Worm (Caenorhabditis elegans) whole organism, L1 larva: ENCODE measurements around the gene R08C7.11.

Source experiments
- C34B4.2 ChIP-seq: sonication (generic microtip); optimal IDR thresholded peaks from 2 replicates; lab custom pipeline; 2017; ENCODE audit warnings: mild to moderate bottlenecking, missing genetic modification characterization, missing compliant biosample characterization
- F16B12.6 ChIP-seq: fragments of 150-350 bp; optimal IDR thresholded peaks from 2 replicates; lab custom pipeline; 2014; ENCODE audit warnings: missing biosample characterization, missing genetic modification characterization
- aha-1 ChIP-seq: fragments of 150-350 bp; optimal IDR thresholded peaks from 2 replicates; lab custom pipeline; 2014; ENCODE audit warnings: missing biosample characterization, missing genetic modification characterization
- alr-1 ChIP-seq: fragments of 200-800 bp; sonication (Bioruptor generic); optimal IDR thresholded peaks from 2 replicates; lab custom pipeline; 2018; ENCODE audit warnings: borderline replicate concordance, mild to moderate bottlenecking, missing genetic modification characterization, missing compliant biosample characterization
- aly-2 ChIP-seq: fragments of 150-350 bp; optimal IDR thresholded peaks from 2 replicates; lab custom pipeline; 2014; ENCODE audit warnings: missing biosample characterization, missing genetic modification characterization
- ama-1 ChIP-seq: fragments of 150-350 bp; optimal IDR thresholded peaks from 2 replicates; lab custom pipeline; 2014
- ceh-63 ChIP-seq: fragments of 200-800 bp; sonication (Bioruptor generic); optimal IDR thresholded peaks from 2 replicates; lab custom pipeline; 2018; ENCODE audit warnings: mild to moderate bottlenecking, missing genetic modification characterization, missing compliant biosample characterization
- ceh-82 ChIP-seq, 3 experiments: fragments of 150-350 bp in 1 of 3; sonication (generic microtip) in 2 of 3; optimal IDR thresholded peaks; 2 replicates each; lab custom pipeline; 2014 to 2017; ENCODE audit warnings: missing biosample characterization in 3 of 3, missing genetic modification characterization in 3 of 3
- efl-1 ChIP-seq, 4 experiments: fragments of 150-350 bp; optimal IDR thresholded peaks in 3 of 4; peaks in 1 of 4; 1 replicate in 1 of 4; 2 replicates in 3 of 4; lab custom pipeline; 2014; ENCODE audit warnings: missing biosample characterization in 2 of 4, missing genetic modification characterization in 2 of 4, missing genetic modification reagents in 2 of 4
- efl-3 ChIP-seq: fragments of 200-800 bp; sonication (Bioruptor generic); optimal IDR thresholded peaks from 2 replicates; lab custom pipeline; 2018; ENCODE audit warnings: mild to moderate bottlenecking, missing genetic modification characterization, missing compliant biosample characterization
- egl-13 ChIP-seq: sonication (generic microtip); optimal IDR thresholded peaks from 2 replicates; lab custom pipeline; 2016; ENCODE audit warnings: missing genotype, missing genetic modification reagents, missing genetic modification characterization, missing compliant biosample characterization
- egl-27 ChIP-seq, 2 experiments: fragments of 150-350 bp in 1 of 2; sonication (generic microtip); optimal IDR thresholded peaks; 3 replicates each; lab custom pipeline; 2017 to 2018; ENCODE audit warnings: missing biosample characterization in 2 of 2, missing genetic modification characterization in 2 of 2, missing genetic modification reagents in 2 of 2
- elt-3 ChIP-seq, 6 experiments: fragments of 150-350 bp in 1 of 6; sonication (generic microtip); optimal IDR thresholded peaks; 2 replicates each; lab custom pipeline; 2017 to 2018; ENCODE audit warnings: missing biosample characterization in 6 of 6, missing genetic modification characterization in 6 of 6, inconsistent platforms in 1 of 6
- ets-5 ChIP-seq: fragments of 200-800 bp; sonication (Bioruptor generic); IDR thresholded peaks from 2 replicates; pipeline ENCODE4 v1.3.6; 2022; ENCODE audit warnings: missing genetic modification characterization, missing compliant biosample characterization
- fkh-4 ChIP-seq: sonication (generic microtip); optimal IDR thresholded peaks from 2 replicates; lab custom pipeline; 2016; ENCODE audit warnings: missing compliant biosample characterization, missing genetic modification characterization, borderline replicate concordance
- fkh-8 ChIP-seq: sonication (generic microtip); optimal IDR thresholded peaks from 2 replicates; lab custom pipeline; 2016; ENCODE audit warnings: mild to moderate bottlenecking, missing genetic modification characterization, missing compliant biosample characterization
- grh-1 ChIP-seq: fragments of 200-800 bp; sonication (Bioruptor generic); IDR thresholded peaks from 2 replicates; pipeline ENCODE4 v1.3.6; 2022; ENCODE audit warnings: missing genetic modification reagents, missing genetic modification characterization, missing compliant biosample characterization
- hlh-17 ChIP-seq: fragments of 200-800 bp; sonication (Bioruptor generic); optimal IDR thresholded peaks from 2 replicates; lab custom pipeline; 2018; ENCODE audit warnings: missing genetic modification characterization, mild to moderate bottlenecking, missing compliant biosample characterization, moderate library complexity, borderline replicate concordance
- hlh-4 ChIP-seq: sonication (generic microtip); optimal IDR thresholded peaks from 2 replicates; lab custom pipeline; 2016; ENCODE audit warnings: mild to moderate bottlenecking, missing genetic modification characterization, missing compliant biosample characterization
- hpl-2 ChIP-seq: fragments of 150-350 bp; optimal IDR thresholded peaks from 2 replicates; lab custom pipeline; 2014; ENCODE audit warnings: missing biosample characterization, missing genetic modification reagents, missing genetic modification characterization
- irx-1 ChIP-seq: sonication (generic microtip); optimal IDR thresholded peaks from 2 replicates; lab custom pipeline; 2016; ENCODE audit warnings: missing genetic modification characterization, missing compliant biosample characterization
- isw-1 ChIP-seq: fragments of 200-800 bp; sonication (Bioruptor generic); IDR thresholded peaks from 2 replicates; pipeline ENCODE4 v1.3.6; 2022; ENCODE audit warnings: missing genetic modification characterization, missing compliant biosample characterization
- jun-1 ChIP-seq: fragments of 150-350 bp; optimal IDR thresholded peaks from 2 replicates; lab custom pipeline; 2014; ENCODE audit warnings: missing biosample characterization, missing genetic modification reagents, missing genetic modification characterization
- lin-14 ChIP-seq: fragments of 200-800 bp; sonication (Bioruptor generic); optimal IDR thresholded peaks from 2 replicates; lab custom pipeline; 2018; ENCODE audit warnings: mild to moderate bottlenecking, missing genetic modification characterization, moderate library complexity, missing compliant biosample characterization
- lin-15B ChIP-seq: fragments of 150-350 bp; sonication (generic microtip); optimal IDR thresholded peaks from 3 replicates; lab custom pipeline; 2014; ENCODE audit warnings: missing biosample characterization, missing genetic modification characterization
- lin-35 ChIP-seq, 2 experiments: fragments of 150-350 bp; optimal IDR thresholded peaks; 2 replicates each; lab custom pipeline; 2014; ENCODE audit warnings: missing biosample characterization in 2 of 2, missing genetic modification characterization in 2 of 2, missing genetic modification reagents in 2 of 2
- lin-39 ChIP-seq: fragments of 150-350 bp; optimal IDR thresholded peaks from 2 replicates; lab custom pipeline; 2014; ENCODE audit warnings: missing biosample characterization, missing genetic modification reagents, missing genetic modification characterization
- lsy-2 ChIP-seq, 2 experiments: fragments of 150-350 bp; optimal IDR thresholded peaks; 2 replicates each; lab custom pipeline; 2014; ENCODE audit warnings: missing biosample characterization in 2 of 2, missing genetic modification characterization in 2 of 2
- mab-9 ChIP-seq: fragments of 200-800 bp; sonication (Bioruptor generic); IDR thresholded peaks from 2 replicates; pipeline ENCODE4 v1.3.6; 2022; ENCODE audit warnings: missing genetic modification reagents, missing genetic modification characterization, missing compliant biosample characterization
- mdl-1 ChIP-seq, 2 experiments: fragments of 150-350 bp; optimal IDR thresholded peaks; 2 replicates each; lab custom pipeline; 2014 to 2017; ENCODE audit warnings: missing biosample characterization in 2 of 2, missing genetic modification characterization in 2 of 2, inconsistent platforms in 1 of 2
- nhr-12 ChIP-seq: sonication (generic microtip); optimal IDR thresholded peaks from 2 replicates; lab custom pipeline; 2017; ENCODE audit warnings: missing biosample characterization, missing genetic modification characterization
- nhr-19 ChIP-seq: fragments of 200-800 bp; sonication (Bioruptor generic); conservative IDR thresholded peaks from 2 replicates; pipeline ENCODE4 v1.3.6; 2022; ENCODE audit warnings: missing genetic modification characterization, missing compliant biosample characterization
- nhr-20 ChIP-seq: sonication (generic microtip); optimal IDR thresholded peaks from 2 replicates; lab custom pipeline; 2016; ENCODE audit warnings: mild to moderate bottlenecking, missing genetic modification characterization, missing compliant biosample characterization
- nhr-237 ChIP-seq: fragments of 150-350 bp; optimal IDR thresholded peaks from 2 replicates; lab custom pipeline; 2014; ENCODE audit warnings: missing biosample characterization, missing genetic modification characterization
- nhr-28 ChIP-seq: fragments of 150-350 bp; optimal IDR thresholded peaks from 2 replicates; lab custom pipeline; 2014; ENCODE audit warnings: missing biosample characterization, missing genetic modification characterization
- nhr-47 ChIP-seq: sonication (generic microtip); optimal IDR thresholded peaks from 2 replicates; lab custom pipeline; 2016; ENCODE audit warnings: mild to moderate bottlenecking, missing genetic modification characterization, moderate library complexity, missing compliant biosample characterization
- nhr-71 ChIP-seq: sonication (generic microtip); optimal IDR thresholded peaks from 2 replicates; lab custom pipeline; 2016; ENCODE audit warnings: mild to moderate bottlenecking, missing genetic modification characterization, moderate library complexity, missing compliant biosample characterization
- nhr-76 ChIP-seq: sonication (generic microtip); optimal IDR thresholded peaks from 2 replicates; lab custom pipeline; 2017; ENCODE audit warnings: missing biosample characterization, missing genetic modification characterization
- nhr-84 ChIP-seq: sonication (generic microtip); optimal IDR thresholded peaks from 2 replicates; lab custom pipeline; 2017; ENCODE audit warnings: missing biosample characterization, missing genetic modification characterization
- nhr-85 ChIP-seq: sonication (generic microtip); peaks from one replicate; lab custom pipeline; 2016; ENCODE audit warnings: missing genetic modification characterization, inconsistent platforms, missing compliant biosample characterization
- pag-3 ChIP-seq: sonication (generic microtip); optimal IDR thresholded peaks from 2 replicates; lab custom pipeline; 2017; ENCODE audit warnings: missing genetic modification characterization, mild to moderate bottlenecking, missing compliant biosample characterization, antibody characterized with exemption, borderline replicate concordance; ENCODE audit not compliant: insufficient read depth
- pax-3 ChIP-seq: fragments of 200-800 bp; sonication (Bioruptor generic); optimal IDR thresholded peaks from 2 replicates; lab custom pipeline; 2018; ENCODE audit warnings: mild to moderate bottlenecking, missing genetic modification characterization, moderate library complexity, missing compliant biosample characterization
- snpc-4 ChIP-seq: fragments of 150-350 bp; optimal IDR thresholded peaks from 2 replicates; lab custom pipeline; 2014; ENCODE audit warnings: missing biosample characterization, missing genetic modification characterization
- sox-4 ChIP-seq: sonication (generic microtip); optimal IDR thresholded peaks from 2 replicates; lab custom pipeline; 2016; ENCODE audit warnings: missing genetic modification characterization, missing compliant biosample characterization
- sup-37 ChIP-seq: fragments of 200-800 bp; sonication (Bioruptor generic); optimal IDR thresholded peaks from 2 replicates; lab custom pipeline; 2018; ENCODE audit warnings: mild to moderate bottlenecking, missing genetic modification characterization, missing compliant biosample characterization
- tbx-2 ChIP-seq: sonication (generic microtip); optimal IDR thresholded peaks from 2 replicates; lab custom pipeline; 2016; ENCODE audit warnings: missing genetic modification characterization, missing compliant biosample characterization
- tlp-1 ChIP-seq: fragments of 150-350 bp; optimal IDR thresholded peaks from 2 replicates; lab custom pipeline; 2014; ENCODE audit warnings: missing biosample characterization, missing genetic modification characterization
- unc-130 ChIP-seq: fragments of 150-350 bp; optimal IDR thresholded peaks from 2 replicates; lab custom pipeline; 2017; ENCODE audit warnings: missing biosample characterization, missing genetic modification characterization, inconsistent platforms
- unc-30 ChIP-seq: sonication (generic microtip); optimal IDR thresholded peaks from 2 replicates; lab custom pipeline; 2017; ENCODE audit warnings: missing biosample characterization, missing genetic modification characterization
- unc-62 ChIP-seq: fragments of 150-350 bp; optimal IDR thresholded peaks from 2 replicates; lab custom pipeline; 2014; ENCODE audit warnings: missing biosample characterization, missing genetic modification reagents, missing genetic modification characterization
- vab-15 ChIP-seq: sonication (generic microtip); optimal IDR thresholded peaks from 2 replicates; lab custom pipeline; 2017; ENCODE audit warnings: missing genotype, mild to moderate bottlenecking, missing genetic modification characterization, missing compliant biosample characterization
- xbp-1 ChIP-seq: sonication (generic microtip); optimal IDR thresholded peaks from 2 replicates; lab custom pipeline; 2016; ENCODE audit warnings: missing genetic modification characterization, missing compliant biosample characterization
- ztf-4 ChIP-seq: fragments of 150-350 bp; optimal IDR thresholded peaks from 2 replicates; lab custom pipeline; 2014; ENCODE audit warnings: missing biosample characterization, missing genetic modification characterization

Gene R08C7.11

DNA sequence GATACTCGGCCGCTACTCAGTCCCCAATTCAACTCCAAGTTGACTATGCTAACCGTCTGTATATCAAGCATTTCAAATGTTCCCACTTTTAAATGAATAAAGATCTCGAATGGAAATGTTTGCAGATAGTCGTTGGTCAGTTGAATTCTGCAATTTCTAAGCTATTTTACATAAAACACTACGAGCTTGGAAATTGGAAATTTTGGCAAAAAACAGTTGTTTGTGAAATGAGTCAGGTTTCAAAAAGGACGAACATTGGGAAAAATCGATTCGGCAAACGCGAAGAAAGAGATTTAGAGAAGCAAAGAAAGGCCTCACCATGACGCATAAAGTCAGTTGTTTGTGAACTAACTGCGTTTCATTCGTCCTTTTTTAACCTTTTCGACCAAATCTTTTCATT, 7.9 kb downstream of the R08C7.11 start:
- no peak for TF ChIP-seq F16B12.6
- peak; percentile 74 for TF ChIP-seq ama-1 (lab: Kevin White, UChicago)
- TF ChIP-seq lin-39 (tag; lab: Kevin White, UChicago) = no peak
- TF ChIP-seq sox-4 (tag; lab: Kevin White, UChicago) = no peak
- TF ChIP-seq lin-15B (tag; lab: Kevin White, UChicago) = no peak
- TF ChIP-seq fkh-4 = no peak
- no peak for TF ChIP-seq egl-27 (tag; optimal IDR thresholded peaks at IDR 0.05; lab: Kevin White, UChicago)
- TF ChIP-seq jun-1 (tag; lab: Kevin White, UChicago) = peak; percentile 47
- TF ChIP-seq ceh-82 (tag; optimal IDR thresholded peaks at IDR 0.05; lab: Kevin White, UChicago) = peak in 2 of 3 experiments; percentile 16
- peak; percentile 54 for TF ChIP-seq nhr-20 (tag; lab: Kevin White, UChicago)
- no peak for TF ChIP-seq nhr-12 (tag; lab: Kevin White, UChicago)
- TF ChIP-seq irx-1 (tag; lab: Kevin White, UChicago) = no peak
- no peak for TF ChIP-seq vab-15 (tag; lab: Kevin White, UChicago)
- TF ChIP-seq nhr-85 (tag; lab: Kevin White, UChicago) = peak; percentile 39
- peak; percentile 46 to 59 for TF ChIP-seq lin-35 (GFP tag; optimal IDR thresholded peaks at IDR 0.05; lab: Kevin White, UChicago)
- no peak for TF ChIP-seq mab-9 (GFP tag; lab: Robert Waterston, UW)
- peak; percentile 55 to 60 for TF ChIP-seq efl-1 (optimal IDR thresholded peaks at IDR 0.05; lab: Kevin White, UChicago)
- peak; percentile 37 to 48 for TF ChIP-seq efl-1 (GFP tag; optimal IDR thresholded peaks at IDR 0.05 in 1 of 2; lab: Kevin White, UChicago)
- TF ChIP-seq C34B4.2 (tag; lab: Kevin White, UChicago) = no peak
- no peak for TF ChIP-seq pag-3 (tag; lab: Kevin White, UChicago)
- TF ChIP-seq elt-3 (tag; optimal IDR thresholded peaks at IDR 0.05; lab: Kevin White, UChicago) = peak in 1 of 6 experiments; percentile 15
- TF ChIP-seq egl-13 (tag; lab: Kevin White, UChicago) = no peak
- TF ChIP-seq lsy-2 (tag; optimal IDR thresholded peaks at IDR 0.05; lab: Kevin White, UChicago) = peak; percentile 62 to 82
- TF ChIP-seq hlh-4 (tag; lab: Kevin White, UChicago) = no peak
- no peak for TF ChIP-seq ceh-63 (GFP tag; lab: Kevin White, UChicago)
- no peak for TF ChIP-seq snpc-4 (tag; lab: Kevin White, UChicago)
- no peak for TF ChIP-seq alr-1 (tag; lab: Kevin White, UChicago)
- peak; percentile 35 for TF ChIP-seq nhr-47
- no peak for TF ChIP-seq nhr-76
- no peak for TF ChIP-seq tbx-2 (tag; lab: Kevin White, UChicago)
- TF ChIP-seq hpl-2 (GFP tag; lab: Kevin White, UChicago) = peak; percentile 10
- TF ChIP-seq hlh-17 = no peak
- TF ChIP-seq fkh-8 (tag; lab: Kevin White, UChicago) = no peak
- no peak for TF ChIP-seq nhr-237 (tag; lab: Kevin White, UChicago)
- no peak for TF ChIP-seq efl-3 (GFP tag; lab: Kevin White, UChicago)
- no peak for TF ChIP-seq ztf-4 (tag; lab: Kevin White, UChicago)
- TF ChIP-seq tlp-1 = no peak
- TF ChIP-seq lin-14 = peak; percentile 58
- no peak for TF ChIP-seq nhr-28
- TF ChIP-seq xbp-1 (tag; lab: Kevin White, UChicago) = peak; percentile 21
- TF ChIP-seq grh-1 (GFP tag; lab: Robert Waterston, UW) = no peak
- TF ChIP-seq unc-130 = no peak
- no peak for TF ChIP-seq unc-30
- no peak for TF ChIP-seq pax-3 (tag; lab: Kevin White, UChicago)
- TF ChIP-seq unc-62 (GFP tag; lab: Kevin White, UChicago) = no peak
- no peak for TF ChIP-seq nhr-84 (tag; lab: Kevin White, UChicago)
- no peak for TF ChIP-seq ets-5
- peak; percentile 26; the same call in 1 of the 2 replicates for TF ChIP-seq nhr-19
- no peak for TF ChIP-seq aha-1 (tag; lab: Kevin White, UChicago)
- no peak for TF ChIP-seq isw-1 (GFP tag; lab: Robert Waterston, UW)
- peak in 1 of 2 experiments; percentile 43 for TF ChIP-seq mdl-1 (tag; optimal IDR thresholded peaks at IDR 0.05; lab: Kevin White, UChicago)
- peak; percentile 16 for TF ChIP-seq aly-2 (tag; lab: Kevin White, UChicago)
- peak; percentile 63 for TF ChIP-seq nhr-71 (tag; lab: Kevin White, UChicago)
- TF ChIP-seq sup-37 = no peak
